Worm (Caenorhabditis elegans): ENCODE measurements around the gene ula-1.

ce11 chrIII:4962393-4962792 is 42.3 kb upstream of the ula-1 start, which contains the start of gene vps-22:
- TF ChIP-seq K12H6.12 (tag; optimal IDR thresholded peaks at IDR 0.05) (no peak), fkh-3 (tag; optimal IDR thresholded peaks at IDR 0.05) (no peak), egrh-3 (GFP tag; IDR thresholded peaks at IDR 0.05) (no peak)

All from whole organism, young adult.